4 worm cellular contexts compared by ENCODE assay signal in the genomic region with DNA sequence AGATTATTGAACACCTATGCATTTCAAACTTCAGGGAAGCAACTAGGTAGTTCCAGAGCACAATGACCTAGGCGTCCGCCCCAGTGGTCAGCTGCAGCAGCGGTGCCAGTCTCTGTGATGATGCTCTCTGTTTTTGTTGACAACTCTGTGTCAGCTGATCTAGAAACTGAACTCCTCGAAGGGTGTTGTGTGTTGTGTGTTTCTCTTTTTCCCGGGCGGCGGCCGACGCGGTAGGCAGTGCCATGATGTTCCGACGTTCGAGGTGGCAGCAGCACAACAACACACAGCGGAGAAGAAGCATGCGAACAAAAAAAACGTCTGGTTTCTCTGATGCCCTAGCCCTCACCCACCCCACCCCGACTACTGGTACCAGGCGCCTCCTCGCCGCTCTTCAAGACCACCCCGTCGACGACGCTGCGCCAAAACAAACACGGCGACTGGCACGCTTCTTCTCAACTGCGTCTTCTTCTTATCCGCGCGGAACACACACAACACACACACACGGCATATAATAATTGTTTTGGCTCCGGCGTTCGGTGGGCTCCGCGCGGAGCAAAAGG.
TF ChIP-seq lines count a peak whose summit lies in the region.

No protein-coding gene starts in this region.

TF ChIP-seq in whole organism, L2 larva, 48 proteins besides CTCF, POLR2A, EP300 and RAD21:
- TF ChIP-seq ama-1 (optimal IDR thresholded peaks at IDR 0.05; lab: Kevin White, UChicago) (no peak), nhr-237 (tag; optimal IDR thresholded peaks at IDR 0.05; lab: Kevin White, UChicago) (no peak), ZK546.5 (tag; optimal IDR thresholded peaks at IDR 0.05; lab: Kevin White, UChicago) (no peak), nhr-21 (tag; optimal IDR thresholded peaks at IDR 0.05; lab: Kevin White, UChicago) (no peak), sem-4 (tag; optimal IDR thresholded peaks at IDR 0.05; lab: Kevin White, UChicago) (no peak), mdl-1 (tag; optimal IDR thresholded peaks at IDR 0.05; lab: Kevin White, UChicago) (no peak), F13H6.1 (tag; optimal IDR thresholded peaks at IDR 0.05; lab: Kevin White, UChicago) (no peak), lin-11 (tag; optimal IDR thresholded peaks at IDR 0.05; lab: Kevin White, UChicago) (peak; percentile 1)

TF ChIP-seq in whole organism, L3 larva, 47 proteins besides CTCF, POLR2A, EP300 and RAD21:
- peak; percentile 48 for TF ChIP-seq lin-39 (tag; optimal IDR thresholded peaks at IDR 0.05; lab: Kevin White, UChicago)
- no peak for TF ChIP-seq egl-27 (tag; optimal IDR thresholded peaks at IDR 0.05; lab: Kevin White, UChicago)
- peak; percentile 12 for TF ChIP-seq ama-1 (optimal IDR thresholded peaks at IDR 0.05; lab: Kevin White, UChicago)
- peak; percentile 59 for TF ChIP-seq pha-4 (tag; optimal IDR thresholded peaks at IDR 0.05; lab: Kevin White, UChicago)
- TF ChIP-seq nhr-25 (tag; optimal IDR thresholded peaks at IDR 0.05; lab: Kevin White, UChicago): no peak
- peak; percentile 40 for TF ChIP-seq hmg-11 (tag; optimal IDR thresholded peaks at IDR 0.05; lab: Kevin White, UChicago)
- TF ChIP-seq nhr-77 (tag; optimal IDR thresholded peaks at IDR 0.05; lab: Kevin White, UChicago): no peak
- TF ChIP-seq snpc-4 (tag; optimal IDR thresholded peaks at IDR 0.05; lab: Kevin White, UChicago): peak; percentile 51
- TF ChIP-seq skn-1 (tag; optimal IDR thresholded peaks at IDR 0.05; lab: Kevin White, UChicago): no peak
- no peak for TF ChIP-seq eor-1 (tag; optimal IDR thresholded peaks at IDR 0.05; lab: Kevin White, UChicago)

TF ChIP-seq in whole organism, L4 larva, 104 proteins besides CTCF, POLR2A, EP300 and RAD21 (continues in another document):
- TF ChIP-seq nhr-77 (tag; optimal IDR thresholded peaks at IDR 0.05; lab: Kevin White, UChicago): no peak
- TF ChIP-seq php-3 (GFP tag; IDR thresholded peaks at IDR 0.05; lab: Robert Waterston, UW): 0 out of 2 replicates have a peak, but pooled peaks have one; percentile 7
- no peak for TF ChIP-seq nhr-48 (tag; optimal IDR thresholded peaks at IDR 0.05; lab: Kevin White, UChicago)
- TF ChIP-seq daf-12 (tag; optimal IDR thresholded peaks at IDR 0.05; lab: Kevin White, UChicago): no peak
- peak; percentile 82 for TF ChIP-seq set-16 (GFP tag; IDR thresholded peaks at IDR 0.05; lab: Robert Waterston, UW)
- no peak for TF ChIP-seq Y105C5A.15 (GFP tag; IDR thresholded peaks at IDR 0.05; lab: Robert Waterston, UW)
- TF ChIP-seq rbr-2 (tag; optimal IDR thresholded peaks at IDR 0.05; lab: Kevin White, UChicago): peak; percentile 20
- TF ChIP-seq Y48G9A.11 (GFP tag; IDR thresholded peaks at IDR 0.05; lab: Robert Waterston, UW): no peak
- TF ChIP-seq nhr-42 (GFP tag; IDR thresholded peaks at IDR 0.05; lab: Robert Waterston, UW): peak; percentile 30; the same call in 1 of the 2 replicates
- peak in 1 of 2 experiments; percentile 66 for TF ChIP-seq mdl-1 (tag; optimal IDR thresholded peaks at IDR 0.05; lab: Kevin White, UChicago)
- peak; percentile 19 for TF ChIP-seq hlh-30 (tag; optimal IDR thresholded peaks at IDR 0.05; lab: Kevin White, UChicago; ENCODE audit: insufficient read depth)
- no peak for TF ChIP-seq nhr-11 (tag; optimal IDR thresholded peaks at IDR 0.05; lab: Kevin White, UChicago)
- TF ChIP-seq spr-3 (GFP tag; optimal IDR thresholded peaks at IDR 0.05; lab: Kevin White, UChicago): no peak
- TF ChIP-seq pha-4 (GFP tag; IDR thresholded peaks at IDR 0.05; lab: Robert Waterston, UW): peak; percentile 26; the same call in 1 of the 2 replicates
- TF ChIP-seq pha-4 (tag; optimal IDR thresholded peaks at IDR 0.05; lab: Kevin White, UChicago): no peak
- peak in 1 of 2 experiments; percentile 61 for TF ChIP-seq unc-62 (GFP tag; optimal IDR thresholded peaks at IDR 0.05 in 1 of 2; lab: Kevin White, UChicago)
- TF ChIP-seq unc-62 (tag; optimal IDR thresholded peaks at IDR 0.05; lab: Kevin White, UChicago): no peak
- TF ChIP-seq vab-7 (GFP tag; IDR thresholded peaks at IDR 0.05; lab: Robert Waterston, UW): no peak
- no peak for TF ChIP-seq madf-9 (GFP tag; conservative IDR thresholded peaks at IDR 0.05; lab: Robert Waterston, UW)
- TF ChIP-seq aha-1 (tag; lab: Kevin White, UChicago): peak; percentile 46
- TF ChIP-seq hlh-11 (tag; optimal IDR thresholded peaks at IDR 0.05; lab: Kevin White, UChicago): peak; percentile 85
- no peak for TF ChIP-seq egl-27 (tag; optimal IDR thresholded peaks at IDR 0.05; lab: Kevin White, UChicago)
- no peak for TF ChIP-seq D1046.2 (GFP tag; IDR thresholded peaks at IDR 0.05; lab: Robert Waterston, UW)
- TF ChIP-seq daf-16 (GFP tag; optimal IDR thresholded peaks at IDR 0.05; lab: Kevin White, UChicago): peak in 1 of 2 experiments; percentile 92
- peak; percentile 77 for TF ChIP-seq daf-16 (tag; optimal IDR thresholded peaks at IDR 0.05; lab: Kevin White, UChicago)
- TF ChIP-seq nhr-111 (GFP tag; optimal IDR thresholded peaks at IDR 0.05; lab: Kevin White, UChicago): no peak
- 0 out of 2 replicates have a peak, but pooled peaks have one; percentile 22 for TF ChIP-seq hmg-1.1 (GFP tag; IDR thresholded peaks at IDR 0.05; lab: Robert Waterston, UW)
- no peak for TF ChIP-seq unc-39 (tag; optimal IDR thresholded peaks at IDR 0.05; lab: Kevin White, UChicago)
- 0 out of 2 replicates have a peak, but pooled peaks have one; percentile 30 for TF ChIP-seq egl-43 (GFP tag; IDR thresholded peaks at IDR 0.05; lab: Robert Waterston, UW)
- no peak for TF ChIP-seq saeg-2 (GFP tag; IDR thresholded peaks at IDR 0.05; lab: Robert Waterston, UW)
- TF ChIP-seq hif-1 (tag; optimal IDR thresholded peaks at IDR 0.05; lab: Kevin White, UChicago): peak in 1 of 2 experiments; percentile 39
- TF ChIP-seq lin-15B (tag; optimal IDR thresholded peaks at IDR 0.05; lab: Kevin White, UChicago): no peak
- TF ChIP-seq mdt-29 (GFP tag; IDR thresholded peaks at IDR 0.05; lab: Robert Waterston, UW): no peak
- no peak for TF ChIP-seq lin-38 (GFP tag; IDR thresholded peaks at IDR 0.05; lab: Robert Waterston, UW)

TF ChIP-seq in whole organism, young adult, 124 proteins besides CTCF, POLR2A, EP300 and RAD21:
- TF ChIP-seq hrde-1 (tag; optimal IDR thresholded peaks at IDR 0.05; lab: Kevin White, UChicago; ENCODE audit: borderline replicate concordance) (no peak), zfh-2 (GFP tag; conservative IDR thresholded peaks at IDR 0.05; lab: Robert Waterston, UW) (peak; percentile 89), Y79H2A.3 (GFP tag; conservative IDR thresholded peaks at IDR 0.05; lab: Robert Waterston, UW) (no peak), C17E4.6 (GFP tag; IDR thresholded peaks at IDR 0.05; lab: Robert Waterston, UW) (no peak), egrh-3 (GFP tag; IDR thresholded peaks at IDR 0.05; lab: Robert Waterston, UW) (0 out of 2 replicates have a peak, but pooled peaks have one; percentile 54), bed-2 (GFP tag; IDR thresholded peaks at IDR 0.05; lab: Robert Waterston, UW) (no peak)
TF ChIP-seq in whole organism, young adult: peak in this region for 2.
